Worm (Caenorhabditis elegans) whole organism, mixed stage, embryonic: ENCODE measurements around the gene srsx-2.

Experiments
- blmp-1 ChIP-seq: fragments of 150-350 bp; optimal IDR thresholded peaks from 2 replicates; lab custom pipeline; 2014; ENCODE audit warnings: missing biosample characterization, missing genetic modification characterization
- nhr-76 ChIP-seq: sonication (generic microtip); optimal IDR thresholded peaks from 2 replicates; lab custom pipeline; 2017; ENCODE audit warnings: missing biosample characterization, missing genetic modification characterization

ce11 chrV:17466751-17467150 is 28.5 kb upstream of the srsx-2 start, which contains the start of gene srw-72:
- TF ChIP-seq blmp-1 (tag; lab: Kevin White, UChicago) (no peak), nhr-76 (no peak)
